Fruit fly (Drosophila melanogaster) whole organism, embryonic: ENCODE results near the gene CG13675.

Experiments used
- B-H1 ChIP-seq: fragments of 200-800 bp; sonication (Bioruptor generic); IDR thresholded peaks from 3 replicates; pipeline ENCODE4 v1.3.6; 2022; ENCODE audit warnings: missing biosample characterization, missing genetic modification characterization
- Blimp-1 ChIP-seq: fragments of 200-800 bp; sonication (Bioruptor generic); optimal IDR thresholded peaks from 3 replicates; lab custom pipeline; 2018; ENCODE audit warnings: missing biosample characterization, missing genetic modification characterization, mild to moderate bottlenecking, moderate library complexity, missing genetic modification reagents
- CG10565 ChIP-seq: fragments of 200-800 bp; sonication (Bioruptor generic); optimal IDR thresholded peaks from 3 replicates; lab custom pipeline; 2016; ENCODE audit warnings: missing biosample characterization, mild to moderate bottlenecking, missing genetic modification characterization
- CG13296 ChIP-seq: fragments of 200-800 bp; sonication (Bioruptor generic); optimal IDR thresholded peaks from 3 replicates; lab custom pipeline; 2018; ENCODE audit warnings: missing biosample characterization, mild to moderate bottlenecking, missing genetic modification characterization
- CG14014 ChIP-seq: fragments of 200-800 bp; sonication (Bioruptor generic); IDR thresholded peaks from 2 replicates; pipeline ENCODE4 v1.3.6; 2022; ENCODE audit warnings: missing biosample characterization, missing genetic modification characterization
- CG14050 ChIP-seq: fragments of 200-800 bp; sonication (Bioruptor generic); IDR thresholded peaks from 3 replicates; pipeline ENCODE4 v1.3.6; 2022; ENCODE audit warnings: missing biosample characterization, missing genetic modification characterization
- CG14667 ChIP-seq: fragments of 200-800 bp; sonication (Bioruptor generic); IDR thresholded peaks from 2 replicates; pipeline ENCODE4 v1.3.6; 2022; ENCODE audit warnings: missing biosample characterization, missing genetic modification characterization
- CG1602 ChIP-seq: fragments of 200-800 bp; sonication (Bioruptor generic); optimal IDR thresholded peaks from 3 replicates; lab custom pipeline; 2016; ENCODE audit warnings: missing biosample characterization, missing genetic modification characterization
- CG18011 ChIP-seq: fragments of 200-800 bp; sonication (Bioruptor generic); optimal IDR thresholded peaks from 2 replicates; lab custom pipeline; 2017; ENCODE audit warnings: missing biosample characterization, missing genetic modification characterization, mild to moderate bottlenecking, moderate library complexity, missing genotype
- CG2120 ChIP-seq: fragments of 200-800 bp; sonication (Bioruptor generic); optimal IDR thresholded peaks from 3 replicates; lab custom pipeline; 2016; ENCODE audit warnings: missing biosample characterization, missing genetic modification characterization
- CG30431 ChIP-seq: fragments of 200-800 bp; sonication (Bioruptor generic); optimal IDR thresholded peaks from 2 replicates; lab custom pipeline; 2017; ENCODE audit warnings: missing biosample characterization, missing genetic modification characterization
- CG3847 ChIP-seq: fragments of 200-800 bp; sonication (Bioruptor generic); IDR thresholded peaks from 2 replicates; pipeline ENCODE4 v1.3.6; 2022; ENCODE audit warnings: missing biosample characterization, missing genetic modification characterization
- CG7372 ChIP-seq: fragments of 200-800 bp; sonication (Bioruptor generic); IDR thresholded peaks from 2 replicates; pipeline ENCODE4 v1.3.6; 2022; ENCODE audit warnings: missing biosample characterization, missing genetic modification characterization
- CG8281 ChIP-seq: fragments of 200-800 bp; sonication (Bioruptor generic); optimal IDR thresholded peaks from 2 replicates; lab custom pipeline; 2018; ENCODE audit warnings: missing biosample characterization, mild to moderate bottlenecking, missing genetic modification characterization, moderate library complexity
- CG9727 ChIP-seq: fragments of 200-800 bp; sonication (Bioruptor generic); optimal IDR thresholded peaks from 3 replicates; lab custom pipeline; 2017; ENCODE audit warnings: missing biosample characterization, mild to moderate bottlenecking, missing genetic modification characterization
- CG9932 ChIP-seq: fragments of 200-800 bp; sonication (Bioruptor generic); IDR thresholded peaks from 2 replicates; pipeline ENCODE4 v1.3.6; 2022; ENCODE audit warnings: missing biosample characterization, missing genetic modification characterization
- D ChIP-seq, 2 experiments: fragments of 200-800 bp in 1 of 2; fragments of >200 bp in 1 of 2; sonication (Bioruptor generic) in 1 of 2; optimal IDR thresholded peaks; 2 replicates in 1 of 2; 3 replicates in 1 of 2; lab custom pipeline; 2017; ENCODE audit warnings: mild to moderate bottlenecking in 1 of 2, missing biosample characterization in 1 of 2, missing genetic modification characterization in 1 of 2, missing genetic modification reagents in 1 of 2
- Drgx ChIP-seq: fragments of 200-800 bp; sonication (Bioruptor generic); IDR thresholded peaks from 2 replicates; pipeline ENCODE4 v1.3.6; 2022; ENCODE audit warnings: missing biosample characterization, missing genetic modification characterization
- Ets97D ChIP-seq: fragments of 200-800 bp; sonication (Bioruptor generic); optimal IDR thresholded peaks from 3 replicates; lab custom pipeline; 2016; ENCODE audit warnings: missing biosample characterization, missing genetic modification characterization
- Hey ChIP-seq: fragments of 200-800 bp; sonication (Bioruptor generic); optimal IDR thresholded peaks from 3 replicates; lab custom pipeline; 2018; ENCODE audit warnings: missing biosample characterization, mild to moderate bottlenecking, missing genetic modification characterization
- Hmx ChIP-seq: fragments of 200-800 bp; sonication (Bioruptor generic); optimal IDR thresholded peaks from 2 replicates; lab custom pipeline; 2016; ENCODE audit warnings: missing biosample characterization, missing genetic modification characterization
- Hr3 ChIP-seq: fragments of 200-800 bp; sonication (Bioruptor generic); optimal IDR thresholded peaks from 3 replicates; lab custom pipeline; 2016; ENCODE audit warnings: missing biosample characterization, missing genetic modification characterization
- Hsf ChIP-seq: fragments of 200-800 bp; sonication (Bioruptor generic); optimal IDR thresholded peaks from 3 replicates; lab custom pipeline; 2016; ENCODE audit warnings: missing biosample characterization, missing genetic modification characterization
- Max ChIP-seq: fragments of 200-800 bp; sonication (Bioruptor generic); optimal IDR thresholded peaks from 2 replicates; lab custom pipeline; 2016; ENCODE audit warnings: missing biosample characterization, mild to moderate bottlenecking, missing genetic modification characterization
- Ptx1 ChIP-seq: fragments of 200-800 bp; sonication (Bioruptor generic); IDR thresholded peaks from 2 replicates; pipeline ENCODE4 v1.3.6; 2022; ENCODE audit warnings: missing biosample characterization, missing genetic modification characterization
- Ravus ChIP-seq: fragments of 200-800 bp; sonication (Bioruptor generic); IDR thresholded peaks from 2 replicates; pipeline ENCODE4 v1.3.6; 2022; ENCODE audit warnings: missing biosample characterization, missing genetic modification characterization
- Sox100B ChIP-seq: fragments of 200-800 bp; sonication (Bioruptor generic); optimal IDR thresholded peaks from 3 replicates; lab custom pipeline; 2018; ENCODE audit warnings: missing biosample characterization, mild to moderate bottlenecking, missing genetic modification characterization
- Stat92E ChIP-seq, 3 experiments: fragments of >200 bp in 2 of 3; fragments of 200-800 bp in 1 of 3; sonication (Bioruptor generic) in 1 of 3; optimal IDR thresholded peaks; 2 replicates each; lab custom pipeline; 2017 to 2019; ENCODE audit warnings: missing biosample characterization in 3 of 3, missing genetic modification characterization in 3 of 3, mild to moderate bottlenecking in 1 of 3, moderate library complexity in 1 of 3
- Taf1 ChIP-seq: fragments of 200-800 bp; sonication (Bioruptor generic); IDR thresholded peaks from 2 replicates; pipeline ENCODE4 v1.3.6; 2022; ENCODE audit warnings: missing biosample characterization, missing genetic modification characterization
- Trl ChIP-seq, 3 experiments: fragments of >200 bp in 2 of 3; fragments of 200-800 bp in 1 of 3; sonication (Bioruptor generic) in 1 of 3; optimal IDR thresholded peaks; 2 replicates in 1 of 3; 3 replicates in 2 of 3; lab custom pipeline; 2016 to 2017; ENCODE audit warnings: missing biosample characterization in 1 of 3, missing genetic modification characterization in 1 of 3
- Usf ChIP-seq: fragments of 200-800 bp; sonication (Bioruptor generic); optimal IDR thresholded peaks from 2 replicates; lab custom pipeline; 2017; ENCODE audit warnings: missing genotype, missing biosample characterization, missing genetic modification characterization
- Vsx1 ChIP-seq: fragments of 200-800 bp; sonication (Bioruptor generic); optimal IDR thresholded peaks from 2 replicates; lab custom pipeline; 2017; ENCODE audit warnings: missing biosample characterization, mild to moderate bottlenecking, missing genetic modification characterization, missing genetic modification reagents
- amos ChIP-seq: fragments of 200-800 bp; sonication (Bioruptor generic); IDR thresholded peaks from 2 replicates; pipeline ENCODE4 v1.3.6; 2022; ENCODE audit warnings: missing biosample characterization, missing genetic modification characterization; ENCODE audit not compliant: partially characterized antibody
- corto ChIP-seq: fragments of 200-800 bp; sonication (Bioruptor generic); optimal IDR thresholded peaks from 2 replicates; lab custom pipeline; 2016; ENCODE audit warnings: missing biosample characterization, mild to moderate bottlenecking, missing genetic modification characterization, moderate library complexity
- ems ChIP-seq: fragments of 200-800 bp; sonication (Bioruptor generic); optimal IDR thresholded peaks from 3 replicates; lab custom pipeline; 2016; ENCODE audit warnings: missing biosample characterization, missing genetic modification characterization
- gsb-n ChIP-seq: fragments of 200-800 bp; sonication (Bioruptor generic); optimal IDR thresholded peaks from 3 replicates; lab custom pipeline; 2018; ENCODE audit warnings: missing biosample characterization, mild to moderate bottlenecking, missing genetic modification characterization
- ken ChIP-seq: fragments of 200-800 bp; sonication (Bioruptor generic); IDR thresholded peaks from 3 replicates; pipeline ENCODE4 v1.3.6; 2022; ENCODE audit warnings: missing biosample characterization, missing genetic modification characterization
- knrl ChIP-seq: fragments of 200-800 bp; sonication (Bioruptor generic); IDR thresholded peaks from 3 replicates; pipeline ENCODE4 v1.3.6; 2022; ENCODE audit warnings: missing biosample characterization, missing genetic modification characterization; ENCODE audit not compliant: partially characterized antibody
- lbe ChIP-seq: fragments of 200-800 bp; sonication (Bioruptor generic); optimal IDR thresholded peaks from 2 replicates; lab custom pipeline; 2016; ENCODE audit warnings: missing biosample characterization, mild to moderate bottlenecking, missing genetic modification characterization
- otp ChIP-seq: fragments of 200-800 bp; sonication (Bioruptor generic); IDR thresholded peaks from 3 replicates; pipeline ENCODE4, ENCODE4 v1.3.6; 2022; ENCODE audit warnings: missing biosample characterization, missing genetic modification characterization
- pfk ChIP-seq: fragments of 200-800 bp; sonication (Bioruptor generic); optimal IDR thresholded peaks from 2 replicates; lab custom pipeline; 2018; ENCODE audit warnings: missing biosample characterization, mild to moderate bottlenecking, missing genetic modification characterization, moderate library complexity
- phol ChIP-seq: fragments of 200-800 bp; sonication (Bioruptor generic); optimal IDR thresholded peaks from 3 replicates; lab custom pipeline; 2018; ENCODE audit warnings: missing biosample characterization, mild to moderate bottlenecking, missing genetic modification characterization, moderate library complexity
- sc ChIP-seq, 3 experiments: fragments of >200 bp in 2 of 3; fragments of 200-800 bp in 1 of 3; sonication (Bioruptor generic) in 1 of 3; optimal IDR thresholded peaks; 2 replicates in 2 of 3; 3 replicates in 1 of 3; lab custom pipeline; 2017; ENCODE audit warnings: mild to moderate bottlenecking in 1 of 3, missing biosample characterization in 1 of 3, missing genetic modification characterization in 1 of 3, missing genetic modification reagents in 1 of 3
- ssp ChIP-seq: fragments of 200-800 bp; sonication (Bioruptor generic); IDR thresholded peaks from 2 replicates; pipeline ENCODE4 v1.3.6; 2022; ENCODE audit warnings: missing biosample characterization, missing genetic modification characterization
- sug ChIP-seq: fragments of 200-800 bp; optimal IDR thresholded peaks from 2 replicates; lab custom pipeline; 2019; ENCODE audit warnings: missing biosample characterization, mild to moderate bottlenecking, missing genetic modification characterization, moderate library complexity
- wor ChIP-seq: fragments of 200-800 bp; sonication (Bioruptor generic); IDR thresholded peaks from 2 replicates; pipeline ENCODE4 v1.3.6; 2022; ENCODE audit warnings: missing biosample characterization, missing genetic modification characterization
- zen2 ChIP-seq: fragments of 200-800 bp; sonication (Bioruptor generic); IDR thresholded peaks from 3 replicates; pipeline ENCODE4 v1.3.6; 2022; ENCODE audit warnings: missing biosample characterization, missing genetic modification characterization; ENCODE audit not compliant: partially characterized antibody

Gene CG13675

DNA sequence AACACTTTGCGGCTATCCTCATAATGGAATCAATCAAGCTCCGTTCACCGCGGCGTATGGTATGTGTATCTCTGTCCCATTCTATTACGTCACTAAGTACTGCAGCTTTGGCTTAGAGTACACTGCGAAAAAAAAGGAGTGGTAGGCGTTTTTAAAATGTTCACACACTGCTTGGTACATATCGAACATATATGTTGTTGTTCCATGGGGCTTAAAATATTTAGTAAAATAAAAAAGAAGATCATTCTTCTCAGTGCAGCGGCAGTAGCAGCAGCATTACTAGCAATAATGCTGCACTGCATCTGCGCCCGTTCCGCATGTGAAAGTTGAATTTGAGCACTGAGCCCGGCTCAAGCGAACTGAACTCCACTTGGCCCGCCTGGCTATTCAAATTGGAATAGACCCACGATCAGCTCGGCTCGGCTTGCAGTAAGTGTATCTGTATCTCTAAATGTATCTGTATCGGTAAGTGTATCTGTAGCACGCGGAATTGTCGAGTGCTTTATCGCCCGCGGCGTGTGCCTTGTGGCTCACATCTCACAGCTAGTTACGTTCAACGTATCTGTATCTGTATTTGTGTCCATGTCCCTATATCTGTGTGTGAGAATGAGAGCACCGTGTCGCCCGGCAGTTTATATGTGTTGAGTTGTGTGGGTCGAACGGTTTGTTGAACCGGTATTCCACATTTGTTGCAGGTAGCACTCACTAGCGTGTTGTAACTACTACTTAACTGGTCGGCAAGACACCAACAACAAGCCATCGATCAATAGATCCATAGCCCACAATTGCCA lies 11.9 kb downstream of the CG13675 start (continued):
- TF ChIP-seq D (optimal IDR thresholded peaks at IDR 0.05; lab: Kevin White, UChicago), result no peak
- TF ChIP-seq D (GFP tag; optimal IDR thresholded peaks at IDR 0.05; lab: Kevin White, UChicago), result peak; percentile 30
- 0 out of 2 replicates have a peak, but pooled peaks have one; percentile 31 for TF ChIP-seq CG14014 (GFP tag; lab: Robert Waterston, UW)
- peak; percentile 41 for TF ChIP-seq CG1602 (GFP tag; lab: Kevin White, UChicago)
- TF ChIP-seq gsb-n, result peak; percentile 10
- peak; percentile 67 for TF ChIP-seq ken (GFP tag; lab: Robert Waterston, UW)
- no peak for TF ChIP-seq Taf1 (GFP tag; lab: Robert Waterston, UW)
- peak; percentile 69 for TF ChIP-seq phol (tag; lab: Kevin White, UChicago)
- no peak for TF ChIP-seq CG7372
- no peak for TF ChIP-seq Ets97D
- TF ChIP-seq corto, result no peak
- 0 out of 2 replicates have a peak, but pooled peaks have one; percentile 32 for TF ChIP-seq CG3847
- peak; percentile 57 for TF ChIP-seq CG14050 (GFP tag; lab: Robert Waterston, UW)
- TF ChIP-seq CG8281 (tag; lab: Kevin White, UChicago), result peak; percentile 3
- no peak for TF ChIP-seq Hey (tag; lab: Kevin White, UChicago)
- TF ChIP-seq otp (GFP tag; lab: Robert Waterston, UW), result peak; percentile 44; the same call in 1 of the 3 replicates
- TF ChIP-seq CG9727, result peak; percentile 36
- peak; percentile 39; the same call in 1 of the 2 replicates for TF ChIP-seq wor (GFP tag; lab: Robert Waterston, UW)
- TF ChIP-seq CG18011, result no peak
- TF ChIP-seq knrl (GFP tag; lab: Robert Waterston, UW), result no peak
- no peak for TF ChIP-seq zen2 (GFP tag; lab: Robert Waterston, UW)
- TF ChIP-seq ems, result peak; percentile 12
- TF ChIP-seq Stat92E (GFP tag; optimal IDR thresholded peaks at IDR 0.05; lab: Kevin White, UChicago), result no peak
- no peak for TF ChIP-seq lbe (GFP tag; lab: Kevin White, UChicago)
- TF ChIP-seq ssp (GFP tag; lab: Robert Waterston, UW), result peak; percentile 33; the same call in 1 of the 2 replicates
- no peak for TF ChIP-seq sc (optimal IDR thresholded peaks at IDR 0.05; lab: Kevin White, UChicago)
- TF ChIP-seq sc (GFP tag; optimal IDR thresholded peaks at IDR 0.05; lab: Kevin White, UChicago), result peak; percentile 1
- no peak for TF ChIP-seq pfk
- no peak for TF ChIP-seq CG30431 (GFP tag; lab: Kevin White, UChicago)
- no peak for TF ChIP-seq Vsx1 (GFP tag; lab: Kevin White, UChicago)
- peak; percentile 30; the same call in 1 of the 2 replicates for TF ChIP-seq CG9932 (GFP tag; lab: Robert Waterston, UW)
- TF ChIP-seq Drgx (GFP tag; lab: Robert Waterston, UW), result peak; percentile 97
- TF ChIP-seq Usf (GFP tag; lab: Kevin White, UChicago), result no peak
- TF ChIP-seq B-H1 (GFP tag; lab: Robert Waterston, UW), result peak; percentile 26; the same call in 2 of the 3 replicates
- TF ChIP-seq amos, result no peak
- TF ChIP-seq sug (tag; lab: Kevin White, UChicago), result no peak
- peak; percentile 43 for TF ChIP-seq Hr3
- no peak for TF ChIP-seq Trl (optimal IDR thresholded peaks at IDR 0.05; lab: Kevin White, UChicago)
- no peak for TF ChIP-seq Trl (GFP tag; optimal IDR thresholded peaks at IDR 0.05; lab: Kevin White, UChicago)
- TF ChIP-seq Hmx (GFP tag; lab: Kevin White, UChicago), result no peak
- TF ChIP-seq Hsf (GFP tag; lab: Kevin White, UChicago), result peak; percentile 44
- TF ChIP-seq Max (GFP tag; lab: Kevin White, UChicago), result peak; percentile 29
- TF ChIP-seq CG10565 (GFP tag; lab: Kevin White, UChicago), result no peak
- TF ChIP-seq CG2120 (GFP tag; lab: Kevin White, UChicago), result no peak
- peak; percentile 60 for TF ChIP-seq Sox100B (GFP tag; lab: Kevin White, UChicago)
- peak; percentile 65 for TF ChIP-seq Blimp-1 (GFP tag; lab: Kevin White, UChicago)
- no peak for TF ChIP-seq Ravus
- TF ChIP-seq CG13296 (GFP tag; lab: Kevin White, UChicago), result peak; percentile 10
- TF ChIP-seq CG14667 (GFP tag; lab: Robert Waterston, UW), result no peak
- peak; percentile 68 for TF ChIP-seq Ptx1 (GFP tag; lab: Robert Waterston, UW)
